Worm (Caenorhabditis elegans) whole organism, late embryonic: ENCODE results near the gene fat-3.

Experiments used
- gmeb-2 ChIP-seq: sonication (generic microtip); optimal IDR thresholded peaks from 2 replicates; lab custom pipeline; 2016; ENCODE audit warnings: missing genetic modification characterization, inconsistent platforms, missing compliant biosample characterization
- nhr-11 ChIP-seq: fragments of 150-350 bp; optimal IDR thresholded peaks from 2 replicates; lab custom pipeline; 2014; ENCODE audit warnings: missing biosample characterization, missing genetic modification characterization

- TF ChIP-seq nhr-11 (tag; lab: Kevin White, UChicago) (no peak), gmeb-2 (tag; lab: Kevin White, UChicago) (no peak)
These were observed 19.8 kb downstream of the fat-3 start for ce11 chrIV:9822585-9822984.
